Worm (Caenorhabditis elegans) whole organism, early embryonic: ENCODE results near the gene qars-1.

Experiments used
- B0310.2 ChIP-seq: sonication (generic microtip); optimal IDR thresholded peaks from 2 replicates; lab custom pipeline; 2016; ENCODE audit warnings: mild to moderate bottlenecking, missing genetic modification characterization, missing compliant biosample characterization
- F13C5.2 ChIP-seq: sonication (generic microtip); optimal IDR thresholded peaks from 2 replicates; lab custom pipeline; 2017; ENCODE audit warnings: mild to moderate bottlenecking, missing genetic modification characterization, inconsistent platforms, missing compliant biosample characterization
- aly-1 ChIP-seq: sonication (generic microtip); optimal IDR thresholded peaks from 2 replicates; lab custom pipeline; 2016; ENCODE audit warnings: missing genetic modification characterization, missing compliant biosample characterization
- ama-1 ChIP-seq: fragments of 150-350 bp; optimal IDR thresholded peaks from 2 replicates; lab custom pipeline; 2014
- ceh-13 ChIP-seq: fragments of 200-800 bp; sonication (Bioruptor generic); optimal IDR thresholded peaks from 2 replicates; lab custom pipeline; 2018; ENCODE audit warnings: mild to moderate bottlenecking, missing genetic modification characterization, missing compliant biosample characterization
- ceh-36 ChIP-seq: sonication (generic microtip); optimal IDR thresholded peaks from 2 replicates; lab custom pipeline; 2016; ENCODE audit warnings: missing genetic modification characterization, inconsistent platforms, missing compliant biosample characterization
- ets-7 ChIP-seq: sonication (generic microtip); optimal IDR thresholded peaks from 2 replicates; lab custom pipeline; 2016; ENCODE audit warnings: missing genotype, missing genetic modification characterization, missing compliant biosample characterization
- flt-1 ChIP-seq: fragments of 200-800 bp; sonication (Bioruptor generic); IDR thresholded peaks from 2 replicates; pipeline ENCODE4 v1.3.6; 2022; ENCODE audit warnings: missing genetic modification characterization, missing compliant biosample characterization
- hmbx-1 ChIP-seq: sonication (generic microtip); optimal IDR thresholded peaks from 2 replicates; lab custom pipeline; 2016; ENCODE audit warnings: mild to moderate bottlenecking, missing genetic modification characterization, missing compliant biosample characterization
- hmg-4 ChIP-seq: fragments of 200-800 bp; sonication (Bioruptor generic); optimal IDR thresholded peaks from 2 replicates; lab custom pipeline; 2018; ENCODE audit warnings: mild to moderate bottlenecking, missing genetic modification characterization, missing compliant biosample characterization
- hnd-1 ChIP-seq: sonication (generic microtip); optimal IDR thresholded peaks from 2 replicates; lab custom pipeline; 2016; ENCODE audit warnings: missing genetic modification characterization, missing compliant biosample characterization
- pes-1 ChIP-seq: fragments of 200-800 bp; sonication (Bioruptor generic); IDR thresholded peaks from 2 replicates; pipeline ENCODE4 v1.3.6; 2022; ENCODE audit warnings: missing genetic modification reagents, missing genetic modification characterization, missing compliant biosample characterization
- scrt-1 ChIP-seq: fragments of 200-800 bp; sonication (Bioruptor generic); IDR thresholded peaks from 2 replicates; pipeline ENCODE4 v1.3.6; 2022; ENCODE audit warnings: missing genetic modification characterization, missing compliant biosample characterization
- sea-1 ChIP-seq: fragments of 200-800 bp; sonication (Bioruptor generic); conservative IDR thresholded peaks from 2 replicates; pipeline ENCODE4 v1.3.6; 2022; ENCODE audit warnings: missing genetic modification characterization, missing compliant biosample characterization
- tbx-11 ChIP-seq: fragments of 200-800 bp; sonication (Bioruptor generic); IDR thresholded peaks from 2 replicates; pipeline ENCODE4 v1.3.6; 2022; ENCODE audit warnings: missing genetic modification characterization, missing compliant biosample characterization
- tbx-37 ChIP-seq: fragments of 200-800 bp; sonication (Bioruptor generic); conservative IDR thresholded peaks from 2 replicates; pipeline ENCODE4 v1.3.6; 2022; ENCODE audit warnings: missing genetic modification reagents, missing genetic modification characterization, missing compliant biosample characterization
- tra-4 ChIP-seq: sonication (generic microtip); optimal IDR thresholded peaks from 2 replicates; lab custom pipeline; 2017; ENCODE audit warnings: missing genetic modification characterization, missing compliant biosample characterization

qars-1 gene

ce11 chrIV:15042159-15042936 is 29.4 kb upstream of the qars-1 start:
- peak; percentile 36 for TF ChIP-seq ama-1
- TF ChIP-seq tbx-11 (GFP tag; lab: Robert Waterston, UW) = no peak

DNA sequence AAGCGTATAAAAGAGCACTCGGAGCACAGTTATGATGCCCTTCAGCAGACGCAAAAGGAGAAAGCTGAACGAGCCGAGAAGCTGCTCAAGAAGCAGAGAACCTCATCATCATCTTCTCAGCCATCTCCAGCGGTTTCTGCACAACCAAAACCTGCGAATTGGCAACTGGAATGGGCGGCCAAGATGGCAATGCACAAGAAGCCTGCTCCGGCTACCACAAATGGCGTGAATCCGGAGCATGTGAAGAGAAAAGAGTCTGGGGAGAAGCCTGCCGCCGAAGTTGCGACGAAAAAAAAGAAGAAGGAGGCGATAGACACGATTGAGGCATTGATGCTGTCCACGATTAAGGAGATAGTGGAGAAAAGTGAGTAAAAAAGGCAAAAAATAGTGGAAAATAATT is 28.1 kb upstream of the qars-1 start:
- no peak for TF ChIP-seq scrt-1 (GFP tag; lab: Robert Waterston, UW)
- TF ChIP-seq flt-1 = no peak
- no peak for TF ChIP-seq tbx-11 (GFP tag; lab: Robert Waterston, UW)
- no peak for TF ChIP-seq tra-4 (tag; lab: Kevin White, UChicago)
- no peak for TF ChIP-seq ceh-13 (GFP tag; lab: Kevin White, UChicago)
- TF ChIP-seq aly-1 = no peak
- no peak for TF ChIP-seq tbx-37 (GFP tag; lab: Robert Waterston, UW)
- TF ChIP-seq F13C5.2 (tag; lab: Kevin White, UChicago) = no peak
- no peak for TF ChIP-seq hmbx-1 (tag; lab: Kevin White, UChicago)
- no peak for TF ChIP-seq B0310.2 (tag; lab: Kevin White, UChicago)
- no peak for TF ChIP-seq ets-7 (tag; lab: Kevin White, UChicago)
- TF ChIP-seq hmg-4 (GFP tag; lab: Kevin White, UChicago) = no peak

ce11 chrIV:15039477-15039876 is 26.5 kb upstream of the qars-1 start, which contains the start of gene hrpu-1:
Gene hrpu-1, plus strand, starts transcription at chrIV:15039616.
- TF ChIP-seq B0310.2 (tag; lab: Kevin White, UChicago) (no peak), ceh-36 (no peak), hmbx-1 (tag; lab: Kevin White, UChicago) (no peak), hmg-4 (GFP tag; lab: Kevin White, UChicago) (peak; percentile 24), pes-1 (peak; percentile 17; the same call in 1 of the 2 replicates), ama-1 (peak; percentile 31), ets-7 (tag; lab: Kevin White, UChicago) (no peak), F13C5.2 (tag; lab: Kevin White, UChicago) (peak; percentile 46), aly-1 (no peak)

- TF ChIP-seq tbx-11 (GFP tag; lab: Robert Waterston, UW) (no peak), scrt-1 (GFP tag; lab: Robert Waterston, UW) (no peak), B0310.2 (tag; lab: Kevin White, UChicago) (no peak), F13C5.2 (tag; lab: Kevin White, UChicago) (no peak), ets-7 (tag; lab: Kevin White, UChicago) (no peak), ama-1 (no peak), hnd-1 (no peak), pes-1 (no peak), ceh-36 (no peak), tbx-37 (GFP tag; lab: Robert Waterston, UW) (no peak), flt-1 (no peak), sea-1 (no peak), tra-4 (tag; lab: Kevin White, UChicago) (no peak), hmg-4 (GFP tag; lab: Kevin White, UChicago) (no peak), aly-1 (no peak), hmbx-1 (tag; lab: Kevin White, UChicago) (no peak), ceh-13 (GFP tag; lab: Kevin White, UChicago) (no peak)
These were observed 25.8 kb upstream of the qars-1 start for ce11 chrIV:15038821-15039220.

- no peak for TF ChIP-seq flt-1
- no peak for TF ChIP-seq hmg-4 (GFP tag; lab: Kevin White, UChicago)
- no peak for TF ChIP-seq tbx-37 (GFP tag; lab: Robert Waterston, UW)
- no peak for TF ChIP-seq ets-7 (tag; lab: Kevin White, UChicago)
- no peak for TF ChIP-seq ama-1
- no peak for TF ChIP-seq sea-1
- no peak for TF ChIP-seq ceh-13 (GFP tag; lab: Kevin White, UChicago)
- TF ChIP-seq aly-1 = no peak
- TF ChIP-seq F13C5.2 (tag; lab: Kevin White, UChicago) = no peak
- no peak for TF ChIP-seq ceh-36
- TF ChIP-seq scrt-1 (GFP tag; lab: Robert Waterston, UW) = no peak
- no peak for TF ChIP-seq pes-1
- TF ChIP-seq hnd-1 = no peak
- TF ChIP-seq tbx-11 (GFP tag; lab: Robert Waterston, UW) = no peak
- TF ChIP-seq B0310.2 (tag; lab: Kevin White, UChicago) = no peak
These were observed 24.5 kb upstream of the qars-1 start for ce11 chrIV:15037492-15037891.

- peak; percentile 31 for TF ChIP-seq ama-1
- TF ChIP-seq hmg-4 (GFP tag; lab: Kevin White, UChicago) = no peak
These were observed 24.0 kb upstream of the qars-1 start, which contains the start of gene eef-1B.2 for ce11 chrIV:15036974-15037373. Gene eef-1B.2, plus strand, starts transcription at chrIV:15037331.

DNA sequence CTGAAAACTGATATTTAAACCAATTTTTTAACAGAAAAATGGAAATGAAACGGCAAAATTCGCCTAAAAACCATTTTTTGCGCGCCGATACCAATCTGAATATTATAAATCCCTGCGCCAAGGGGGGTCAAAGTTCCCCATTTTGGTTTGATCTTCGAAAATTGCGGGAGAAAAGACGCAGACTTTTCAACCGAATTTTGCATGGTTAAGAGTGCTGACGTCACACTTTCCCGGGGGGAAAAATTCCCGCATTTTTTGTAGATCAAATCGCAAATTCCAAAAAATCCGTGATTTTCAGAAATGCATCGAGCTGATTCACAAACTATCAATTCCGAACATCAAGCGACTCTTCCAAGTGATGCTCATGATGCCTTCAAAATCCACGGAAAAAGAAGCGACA is 16.6 kb upstream of the qars-1 start:
- no peak for TF ChIP-seq F13C5.2 (tag; lab: Kevin White, UChicago)
- no peak for TF ChIP-seq flt-1
- TF ChIP-seq tbx-37 (GFP tag; lab: Robert Waterston, UW) = no peak
- TF ChIP-seq pes-1 = no peak
- TF ChIP-seq tbx-11 (GFP tag; lab: Robert Waterston, UW) = no peak
- no peak for TF ChIP-seq ceh-13 (GFP tag; lab: Kevin White, UChicago)
- no peak for TF ChIP-seq ceh-36

DNA sequence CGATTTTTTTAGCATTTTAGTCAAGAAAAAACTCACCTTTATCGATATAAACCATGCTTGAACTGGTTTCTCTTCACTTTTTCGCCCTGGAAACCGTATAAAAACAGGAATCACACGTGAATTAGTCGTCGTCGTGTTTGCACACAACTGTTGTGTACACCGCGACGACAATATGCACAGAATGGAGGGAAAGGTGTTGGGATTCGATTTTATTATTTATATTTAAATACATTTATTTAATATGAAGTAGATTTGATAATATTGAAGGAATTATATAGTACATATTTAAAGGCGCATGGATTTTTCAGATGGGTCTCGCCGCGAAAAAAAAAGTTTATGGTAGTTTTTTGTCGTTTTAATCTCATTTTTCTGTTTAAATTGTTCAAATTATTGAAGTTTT is 15.9 kb upstream of the qars-1 start, which contains the start of gene Y41E3.8:
Gene Y41E3.8, minus strand, starts transcription at position 88 of the 400 bp plus-strand sequence.
- TF ChIP-seq hnd-1 = no peak
- no peak for TF ChIP-seq ets-7 (tag; lab: Kevin White, UChicago)
- no peak for TF ChIP-seq ceh-36
- no peak for TF ChIP-seq hmbx-1 (tag; lab: Kevin White, UChicago)
- no peak for TF ChIP-seq ceh-13 (GFP tag; lab: Kevin White, UChicago)
- no peak for TF ChIP-seq flt-1
- TF ChIP-seq sea-1 = no peak
- TF ChIP-seq tra-4 (tag; lab: Kevin White, UChicago) = no peak
- no peak for TF ChIP-seq F13C5.2 (tag; lab: Kevin White, UChicago)
- no peak for TF ChIP-seq pes-1
- no peak for TF ChIP-seq scrt-1 (GFP tag; lab: Robert Waterston, UW)
- TF ChIP-seq ama-1 = no peak
